Worm (Caenorhabditis elegans): ENCODE results near the gene cfz-2.

Gene cfz-2

ce11 chrV:3444777-3445089 lies at the start of gene cfz-2:
cfz-2 (minus strand) TSS chrV:3444877.
- no peak for TF ChIP-seq unc-62 (GFP tag; optimal IDR thresholded peaks at IDR 0.05)

DNA sequence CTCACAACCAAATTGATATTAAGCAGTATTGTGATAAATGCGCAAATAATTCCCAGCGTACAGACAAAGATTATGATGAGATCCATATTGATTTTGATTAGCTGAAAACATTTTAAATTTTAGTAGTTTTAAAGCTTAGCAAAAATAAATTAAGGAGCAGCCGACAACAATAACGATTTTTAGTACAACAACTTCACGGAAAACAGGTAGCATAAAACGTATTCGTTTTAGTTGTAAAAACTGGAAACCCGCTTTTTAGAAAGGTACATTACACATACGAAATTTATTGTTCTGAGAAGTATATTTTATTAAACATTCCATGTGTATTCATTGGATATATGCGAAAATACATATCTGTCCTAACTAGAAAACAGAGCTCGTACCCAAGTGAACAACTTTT lies 45.8 kb upstream of the cfz-2 start, which contains the start of gene srbc-36:
srbc-36 (minus strand) TSS at position 101 of the 400 bp plus-strand sequence.
- no peak for TF ChIP-seq unc-62 (GFP tag; optimal IDR thresholded peaks at IDR 0.05)

- TF ChIP-seq unc-62 (GFP tag; optimal IDR thresholded peaks at IDR 0.05): no peak
These were observed 42.2 kb upstream of the cfz-2 start, which contains the start of gene srbc-32 for ce11 chrV:3486857-3487256. srbc-32 (minus strand) TSS chrV:3486957.

DNA sequence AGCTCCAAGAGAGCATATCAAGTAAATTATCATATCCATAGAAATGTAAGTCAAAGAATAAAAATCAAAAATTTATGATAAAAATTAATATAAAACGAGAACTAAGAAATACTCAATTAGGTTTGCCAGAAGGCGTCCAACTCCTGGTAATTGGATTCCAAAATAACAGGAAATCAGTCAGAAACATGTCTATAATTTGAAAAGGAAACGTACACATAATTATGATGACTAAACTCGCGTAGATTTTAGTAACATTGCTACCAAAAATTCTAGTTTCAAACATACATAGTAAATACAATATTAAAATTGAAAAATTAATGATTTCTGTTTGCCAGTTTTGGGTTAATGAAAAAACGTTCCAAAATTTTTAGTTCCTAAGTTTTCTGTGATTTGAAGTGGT lies 40.0 kb upstream of the cfz-2 start, which contains the start of gene srbc-33:
srbc-33 (minus strand) TSS at position 101 of the 400 bp plus-strand sequence.
- no peak for TF ChIP-seq unc-62 (GFP tag; optimal IDR thresholded peaks at IDR 0.05)

- TF ChIP-seq unc-62 (GFP tag; optimal IDR thresholded peaks at IDR 0.05): no peak
These were observed 37.9 kb upstream of the cfz-2 start, which contains the start of gene lys-7 for ce11 chrV:3482550-3483002. lys-7 (minus strand) TSS chrV:3482600.

- no peak for TF ChIP-seq unc-62 (GFP tag; optimal IDR thresholded peaks at IDR 0.05)
These were observed 35.7 kb upstream of the cfz-2 start, which contains the start of gene srbc-30 for ce11 chrV:3480346-3480745. srbc-30 (minus strand) TSS chrV:3480446.

ce11 chrV:3477496-3477895 lies 32.8 kb upstream of the cfz-2 start, which contains the start of gene srbc-31:
srbc-31 (minus strand) TSS chrV:3477596.
- TF ChIP-seq unc-62 (GFP tag; optimal IDR thresholded peaks at IDR 0.05): no peak

- TF ChIP-seq unc-62 (GFP tag; optimal IDR thresholded peaks at IDR 0.05): no peak
These were observed 31.6 kb upstream of the cfz-2 start for ce11 chrV:3476228-3476627.

ce11 chrV:3475021-3475420 lies 30.3 kb upstream of the cfz-2 start, which contains the start of gene oac-2:
oac-2 (minus strand) TSS chrV:3475121.
- TF ChIP-seq unc-62 (GFP tag; optimal IDR thresholded peaks at IDR 0.05): no peak

DNA sequence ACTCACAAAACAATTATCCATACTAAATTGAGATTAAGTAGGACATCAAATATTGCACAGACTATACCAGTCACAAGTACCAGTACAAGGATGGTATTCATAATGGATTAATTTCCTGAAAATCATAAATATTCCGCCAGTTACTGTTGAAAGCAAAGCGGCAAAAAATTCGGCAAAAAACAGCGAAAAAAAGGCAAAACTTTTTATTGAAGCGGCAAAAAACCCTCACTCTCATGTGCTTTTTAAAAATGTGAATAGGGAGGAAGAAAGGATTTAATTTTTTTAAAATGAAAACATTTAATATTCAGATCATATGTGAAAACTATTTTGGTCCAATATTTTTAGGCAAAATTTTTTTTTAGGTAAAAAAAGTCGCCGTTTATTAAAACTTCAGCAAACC lies 26.1 kb upstream of the cfz-2 start, which contains the start of gene srbc-29:
srbc-29 (minus strand) TSS at position 101 of the 400 bp plus-strand sequence.
- no peak for TF ChIP-seq unc-62 (GFP tag; optimal IDR thresholded peaks at IDR 0.05)

DNA sequence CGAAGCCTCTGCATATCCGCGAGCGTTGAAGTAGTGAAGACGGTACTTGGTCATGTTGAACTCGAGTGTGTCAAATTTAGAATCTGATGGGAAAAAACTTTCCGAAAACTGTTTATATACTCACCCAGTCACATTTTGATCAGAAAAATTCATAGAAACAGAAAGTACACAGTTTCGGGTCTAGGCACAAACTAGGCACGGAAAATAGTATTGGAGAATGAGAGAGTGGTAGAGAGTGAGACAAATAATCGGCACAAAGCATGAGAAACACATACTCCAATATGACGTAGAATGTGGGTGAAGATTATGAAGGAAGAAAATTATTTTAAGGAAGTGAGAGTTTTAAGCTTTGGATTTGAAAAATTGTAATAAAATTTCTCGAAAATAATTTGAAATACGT lies 23.8 kb upstream of the cfz-2 start, which contains the start of gene gst-33:
gst-33 (minus strand) TSS at position 127 of the 400 bp plus-strand sequence.
- TF ChIP-seq unc-62 (GFP tag; optimal IDR thresholded peaks at IDR 0.05): no peak

DNA sequence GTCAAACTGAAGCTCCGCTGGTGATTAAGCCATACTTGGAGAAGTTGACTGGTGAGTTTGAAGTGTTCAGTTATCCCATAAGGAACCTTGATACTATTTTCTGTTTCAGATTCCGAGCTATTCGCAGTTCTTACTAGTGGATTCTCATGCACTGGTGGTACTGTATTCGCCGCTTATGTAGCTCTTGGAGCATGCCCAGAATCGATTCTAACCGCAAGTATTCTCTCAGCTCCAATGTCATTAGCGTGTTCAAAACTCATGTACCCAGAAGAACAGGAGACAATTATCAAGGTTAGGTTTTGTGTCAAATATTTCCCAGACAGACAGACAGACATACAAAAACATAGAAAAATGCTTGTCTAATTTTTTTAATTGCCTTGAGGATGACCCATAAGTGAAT lies 20.2 kb upstream of the cfz-2 start:
- TF ChIP-seq unc-62 (GFP tag; optimal IDR thresholded peaks at IDR 0.05): no peak

- no peak for TF ChIP-seq unc-62 (GFP tag; optimal IDR thresholded peaks at IDR 0.05)
These were observed 18.8 kb upstream of the cfz-2 start, which contains the start of gene slc-28.1 for ce11 chrV:3463514-3463913. slc-28.1 (plus strand) TSS chrV:3463814.

DNA sequence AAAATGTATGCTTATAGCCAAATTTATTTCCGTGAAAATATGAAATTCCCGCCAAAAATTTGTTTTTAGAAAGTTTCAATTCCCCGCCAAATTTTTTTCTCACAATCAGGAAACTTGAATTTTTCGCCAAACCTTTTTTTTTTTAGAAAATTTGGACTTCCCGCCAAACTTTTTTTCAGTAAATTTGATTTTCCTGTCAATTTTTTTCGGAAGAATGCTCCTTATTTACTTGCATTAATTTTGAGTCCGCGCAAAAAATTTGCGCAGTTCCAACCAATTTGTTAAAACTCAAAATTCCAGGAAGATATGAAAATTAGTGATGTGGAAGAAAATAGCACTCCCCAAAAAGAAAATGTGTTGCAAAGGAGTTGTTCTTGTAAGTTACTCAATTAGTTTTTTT lies 15.2 kb upstream of the cfz-2 start, which contains the start of gene slc-28.2:
slc-28.2 (plus strand) TSS at position 301 of the 400 bp plus-strand sequence.
- no peak for TF ChIP-seq unc-62 (GFP tag; optimal IDR thresholded peaks at IDR 0.05)

ce11 chrV:3455135-3455747 lies 10.6 kb upstream of the cfz-2 start:
- TF ChIP-seq unc-62 (GFP tag; optimal IDR thresholded peaks at IDR 0.05): no peak

DNA sequence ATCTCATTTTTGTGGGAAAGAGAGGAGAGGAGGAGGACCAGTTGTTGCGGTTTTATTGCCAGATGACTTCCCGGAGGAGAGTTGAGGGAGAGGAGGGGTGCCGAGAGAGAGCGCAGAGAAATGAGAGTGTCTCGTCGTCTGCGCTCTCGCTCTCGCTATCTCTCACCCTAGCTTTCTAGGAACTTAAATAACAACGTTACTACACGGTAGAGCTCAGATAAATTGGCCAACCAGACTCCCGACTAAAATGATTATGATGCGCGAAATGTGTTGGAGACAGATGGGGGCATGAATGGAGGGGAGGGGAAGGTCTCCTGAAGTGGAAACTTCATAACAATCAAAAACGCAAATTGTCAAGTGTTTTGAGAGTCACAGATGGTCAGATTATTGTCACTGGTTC lies 9.9 kb upstream of the cfz-2 start:
- TF ChIP-seq unc-62 (GFP tag; optimal IDR thresholded peaks at IDR 0.05): no peak

- TF ChIP-seq unc-62 (GFP tag; optimal IDR thresholded peaks at IDR 0.05): no peak
These were observed 7.8 kb upstream of the cfz-2 start for ce11 chrV:3452489-3452888.
